Worm (Caenorhabditis elegans): Measurements from ENCODE around the gene col-113.

Gene col-113

ce11 chrIV:7147722-7148121 is 4.6 kb downstream of the col-113 start:
- TF ChIP-seq elt-2 (tag; optimal IDR thresholded peaks at IDR 0.05) = peak; percentile 11
- no peak for TF ChIP-seq ZK546.5 (tag; optimal IDR thresholded peaks at IDR 0.05)
- no peak for TF ChIP-seq nhr-76 (tag; optimal IDR thresholded peaks at IDR 0.05)
- no peak for TF ChIP-seq nhr-77 (tag; optimal IDR thresholded peaks at IDR 0.05)
- TF ChIP-seq hmg-11 (tag; optimal IDR thresholded peaks at IDR 0.05) = peak; percentile 33
- peak; percentile 32 for TF ChIP-seq nfya-1 (tag; optimal IDR thresholded peaks at IDR 0.05; ENCODE audit: insufficient read depth)
- TF ChIP-seq snpc-4 (tag; optimal IDR thresholded peaks at IDR 0.05) = peak; percentile 55
- TF ChIP-seq lin-15B (tag; optimal IDR thresholded peaks at IDR 0.05) = peak; percentile 8
- peak; percentile 90 for TF ChIP-seq pha-4 (tag; optimal IDR thresholded peaks at IDR 0.05)

ce11 chrIV:7144670-7145257 is 7.5 kb downstream of the col-113 start, which contains the start of gene hecd-1:
Gene hecd-1 (minus strand): TSS chrIV:7144720.
- TF ChIP-seq lin-15B (tag; optimal IDR thresholded peaks at IDR 0.05) (peak; percentile 30), nhr-25 (tag; optimal IDR thresholded peaks at IDR 0.05) (peak; percentile 7), R02D3.7 (tag; optimal IDR thresholded peaks at IDR 0.05) (no peak)

ce11 chrIV:7139143-7139542 is 13.2 kb downstream of the col-113 start:
- no peak for TF ChIP-seq elt-1 (tag; optimal IDR thresholded peaks at IDR 0.05)
- no peak for TF ChIP-seq skn-1 (tag; optimal IDR thresholded peaks at IDR 0.05)
- no peak for TF ChIP-seq fkh-2 (tag; optimal IDR thresholded peaks at IDR 0.05)
- no peak for TF ChIP-seq nhr-76 (tag; optimal IDR thresholded peaks at IDR 0.05)
- no peak for TF ChIP-seq ceh-28 (tag; optimal IDR thresholded peaks at IDR 0.05)

- TF ChIP-seq pha-4 (tag; optimal IDR thresholded peaks at IDR 0.05) (no peak), fkh-10 (GFP tag; optimal IDR thresholded peaks at IDR 0.05) (no peak), jun-1 (tag; optimal IDR thresholded peaks at IDR 0.05) (no peak), ceh-16 (tag; optimal IDR thresholded peaks at IDR 0.05) (no peak), sea-2 (GFP tag; optimal IDR thresholded peaks at IDR 0.05) (no peak), unc-62 (GFP tag; optimal IDR thresholded peaks at IDR 0.05) (no peak), hmg-11 (tag; optimal IDR thresholded peaks at IDR 0.05) (no peak), nhr-67 (tag; optimal IDR thresholded peaks at IDR 0.05) (no peak), eor-1 (tag; optimal IDR thresholded peaks at IDR 0.05) (no peak), elt-3 (tag; optimal IDR thresholded peaks at IDR 0.05) (no peak), ztf-11 (tag; optimal IDR thresholded peaks at IDR 0.05) (no peak), aly-2 (tag; optimal IDR thresholded peaks at IDR 0.05) (no peak), mdl-1 (tag; optimal IDR thresholded peaks at IDR 0.05) (no peak), tbx-2 (tag; optimal IDR thresholded peaks at IDR 0.05) (no peak), lin-39 (tag; optimal IDR thresholded peaks at IDR 0.05) (no peak), ceh-28 (tag; optimal IDR thresholded peaks at IDR 0.05) (no peak), zag-1 (tag; optimal IDR thresholded peaks at IDR 0.05) (no peak), elt-2 (tag; optimal IDR thresholded peaks at IDR 0.05) (no peak), pqm-1 (tag; optimal IDR thresholded peaks at IDR 0.05) (no peak)
These were observed 18.3 kb downstream of the col-113 start, which contains the start of gene mutd-1 for ce11 chrIV:7133983-7134382. Gene mutd-1 (minus strand): TSS chrIV:7134083.

ce11 chrIV:7133140-7133539 is 19.2 kb downstream of the col-113 start, which contains the start of gene cyn-12:
Gene cyn-12 (minus strand): TSS chrIV:7133217.
- TF ChIP-seq nhr-77 (tag; optimal IDR thresholded peaks at IDR 0.05) (no peak), nhr-23 (tag; optimal IDR thresholded peaks at IDR 0.05) (peak; percentile 36), unc-39 (tag; optimal IDR thresholded peaks at IDR 0.05) (no peak), egl-27 (tag; optimal IDR thresholded peaks at IDR 0.05) (no peak), nhr-43 (tag; optimal IDR thresholded peaks at IDR 0.05; ENCODE audit: poor library complexity, severe bottlenecking) (no peak), ceh-28 (tag; optimal IDR thresholded peaks at IDR 0.05) (peak; percentile 66), lin-15B (tag; optimal IDR thresholded peaks at IDR 0.05) (no peak), elt-1 (tag; optimal IDR thresholded peaks at IDR 0.05) (no peak), pha-4 (tag; optimal IDR thresholded peaks at IDR 0.05) (no peak), ZK546.5 (tag; optimal IDR thresholded peaks at IDR 0.05) (no peak), jun-1 (tag; optimal IDR thresholded peaks at IDR 0.05) (no peak), zag-1 (tag; optimal IDR thresholded peaks at IDR 0.05) (no peak), nhr-237 (tag; optimal IDR thresholded peaks at IDR 0.05) (no peak), nfya-1 (tag; optimal IDR thresholded peaks at IDR 0.05; ENCODE audit: insufficient read depth) (no peak), hmg-11 (tag; optimal IDR thresholded peaks at IDR 0.05) (peak; percentile 40), egl-5 (tag; optimal IDR thresholded peaks at IDR 0.05) (no peak), fkh-2 (tag; optimal IDR thresholded peaks at IDR 0.05) (no peak), ztf-11 (tag; optimal IDR thresholded peaks at IDR 0.05) (no peak), elt-3 (tag; optimal IDR thresholded peaks at IDR 0.05) (no peak), daf-12 (tag; optimal IDR thresholded peaks at IDR 0.05) (no peak), snpc-4 (tag; optimal IDR thresholded peaks at IDR 0.05) (no peak), tbx-2 (tag; optimal IDR thresholded peaks at IDR 0.05) (no peak), nhr-11 (tag; optimal IDR thresholded peaks at IDR 0.05) (no peak), lin-39 (tag; optimal IDR thresholded peaks at IDR 0.05) (no peak), pqm-1 (tag; optimal IDR thresholded peaks at IDR 0.05) (peak; percentile 6), aly-2 (tag; optimal IDR thresholded peaks at IDR 0.05) (no peak), ztf-4 (tag; optimal IDR thresholded peaks at IDR 0.05) (no peak), fkh-10 (GFP tag; optimal IDR thresholded peaks at IDR 0.05) (no peak), nhr-28 (tag; optimal IDR thresholded peaks at IDR 0.05) (no peak)
